Worm (Caenorhabditis elegans) whole organism, midembryonic: ENCODE data around the gene T05C7.9.

Experiments
- flt-1 ChIP-seq: fragments of 200-800 bp; sonication (Bioruptor generic); IDR thresholded peaks from 2 replicates; pipeline ENCODE4 v1.3.6; 2022; ENCODE audit warnings: missing genetic modification characterization, missing compliant biosample characterization
- klf-2 ChIP-seq: fragments of 200-800 bp; sonication (Bioruptor generic); conservative IDR thresholded peaks from 2 replicates; pipeline ENCODE4 v1.3.6; 2022; ENCODE audit warnings: missing genetic modification reagents, missing genetic modification characterization, missing compliant biosample characterization
- ref-1 ChIP-seq: fragments of 200-800 bp; sonication (Bioruptor generic); conservative IDR thresholded peaks from 2 replicates; pipeline ENCODE4 v1.3.6; 2022; ENCODE audit warnings: missing genetic modification reagents, missing genetic modification characterization, missing compliant biosample characterization
- tab-1 ChIP-seq: fragments of 200-800 bp; sonication (Bioruptor generic); IDR thresholded peaks from 2 replicates; pipeline ENCODE4 v1.3.6; 2022; ENCODE audit warnings: missing genetic modification characterization, missing compliant biosample characterization
- ztf-23 ChIP-seq: fragments of 200-800 bp; sonication (Bioruptor generic); IDR thresholded peaks from 2 replicates; pipeline ENCODE4 v1.3.6; 2022; ENCODE audit warnings: missing genetic modification reagents, missing genetic modification characterization, missing compliant biosample characterization
- ztf-29 ChIP-seq: fragments of 200-800 bp; sonication (Bioruptor generic); IDR thresholded peaks from 2 replicates; pipeline ENCODE4 v1.3.6; 2022; ENCODE audit warnings: missing genetic modification reagents, missing genetic modification characterization, missing compliant biosample characterization

ce11 chrIV:82309-82708 lies 3.2 kb downstream of the T05C7.9 start:
- TF ChIP-seq klf-2 (GFP tag; lab: Robert Waterston, UW) = no peak
- no peak for TF ChIP-seq flt-1 (GFP tag; lab: Robert Waterston, UW)
- no peak for TF ChIP-seq ztf-23 (GFP tag; lab: Robert Waterston, UW)
- no peak for TF ChIP-seq ztf-29 (GFP tag; lab: Robert Waterston, UW)
- TF ChIP-seq tab-1 = no peak
- TF ChIP-seq ref-1 (GFP tag; lab: Robert Waterston, UW) = no peak
